Worm (Caenorhabditis elegans) whole organism, L4 larva: ENCODE results near the gene klo-1.

Source experiments
- cey-2 ChIP-seq: sonication (generic microtip); optimal IDR thresholded peaks from 3 replicates; lab custom pipeline; 2017; ENCODE audit warnings: missing genetic modification characterization, mild to moderate bottlenecking, missing compliant biosample characterization, antibody characterized with exemption, borderline replicate concordance; ENCODE audit not compliant: insufficient read depth
- gei-8 ChIP-seq: fragments of 200-800 bp; sonication (Bioruptor generic); optimal IDR thresholded peaks from 2 replicates; lab custom pipeline; 2018; ENCODE audit warnings: mild to moderate bottlenecking, missing genetic modification characterization, missing compliant biosample characterization
- lin-38 ChIP-seq: fragments of 200-800 bp; sonication (Bioruptor generic); IDR thresholded peaks from 2 replicates; pipeline ENCODE4 v1.3.6; 2022; ENCODE audit warnings: missing genetic modification reagents, missing genetic modification characterization, missing compliant biosample characterization
- lsy-2 ChIP-seq, 2 experiments: fragments of 150-350 bp in 1 of 2; sonication (generic microtip) in 1 of 2; optimal IDR thresholded peaks; 2 replicates each; lab custom pipeline; 2014 to 2017; ENCODE audit warnings: missing biosample characterization in 2 of 2, missing genetic modification characterization in 2 of 2
- nhr-237 ChIP-seq: sonication (generic microtip); optimal IDR thresholded peaks from 2 replicates; lab custom pipeline; 2017; ENCODE audit warnings: missing biosample characterization, missing genetic modification characterization
- pha-4 ChIP-seq, 2 experiments: fragments of 150-350 bp in 1 of 2; fragments of 200-800 bp in 1 of 2; sonication (Bioruptor generic) in 1 of 2; IDR thresholded peaks in 1 of 2; optimal IDR thresholded peaks in 1 of 2; 2 replicates each; pipeline versions ENCODE4 v1.3.6 to Lab custom; 2014 to 2022; ENCODE audit warnings: missing genetic modification characterization in 2 of 2, missing genetic modification reagents in 2 of 2, missing biosample characterization in 1 of 2, missing compliant biosample characterization in 1 of 2
- pqm-1 ChIP-seq: sonication (generic microtip); optimal IDR thresholded peaks from 2 replicates; lab custom pipeline; 2017; ENCODE audit warnings: missing biosample characterization, missing genetic modification characterization
- sdz-12 ChIP-seq: fragments of 200-800 bp; sonication (Bioruptor generic); optimal IDR thresholded peaks from 2 replicates; lab custom pipeline; 2018; ENCODE audit warnings: mild to moderate bottlenecking, missing genetic modification characterization, missing compliant biosample characterization
- skn-1 ChIP-seq: fragments of 150-350 bp; optimal IDR thresholded peaks from 2 replicates; lab custom pipeline; 2014; ENCODE audit warnings: missing biosample characterization, missing genetic modification characterization
- unc-62 ChIP-seq, 3 experiments: fragments of 150-350 bp in 1 of 3; sonication (generic microtip); optimal IDR thresholded peaks in 2 of 3; peaks in 1 of 3; 1 replicate in 1 of 3; 2 replicates in 2 of 3; lab custom pipeline; 2014 to 2017; ENCODE audit warnings: missing biosample characterization in 3 of 3, missing genetic modification characterization in 3 of 3, missing genetic modification reagents in 3 of 3, missing genotype in 1 of 3
- zip-11 ChIP-seq: fragments of 200-800 bp; sonication (Bioruptor generic); IDR thresholded peaks from 2 replicates; pipeline ENCODE4 v1.3.6; 2022; ENCODE audit warnings: missing genetic modification characterization, missing compliant biosample characterization

DNA sequence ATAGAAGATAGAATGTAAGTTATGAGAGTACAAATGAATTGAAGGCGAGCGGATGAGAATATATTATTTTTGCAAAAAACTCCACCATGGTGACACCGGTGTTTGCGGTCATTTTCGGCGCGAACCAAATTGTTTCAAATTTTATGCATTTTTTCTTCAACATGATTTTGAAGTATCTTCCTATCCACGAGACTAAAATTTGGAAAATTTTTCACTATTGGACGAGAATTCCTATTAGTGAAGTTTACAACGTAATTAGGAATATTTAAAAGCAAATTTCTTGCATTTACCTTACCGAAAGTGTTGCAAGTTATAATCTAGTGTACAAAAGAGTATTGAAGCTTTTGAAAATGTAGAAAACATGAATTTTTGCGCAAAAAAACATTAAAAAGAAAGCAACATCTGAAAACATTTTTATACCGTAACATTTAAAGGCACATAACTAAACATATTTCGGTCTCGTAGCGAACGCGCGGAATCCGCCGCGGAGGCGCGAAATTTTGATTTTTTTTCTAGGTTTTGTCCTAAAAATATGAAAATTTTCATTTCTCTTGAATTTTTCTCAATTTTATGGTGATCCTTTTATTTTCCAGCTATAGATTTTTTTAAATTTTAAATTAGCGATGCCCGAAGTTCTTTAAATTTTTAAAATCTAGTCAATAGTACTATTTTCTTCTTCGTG is 48.5 kb upstream of the klo-1 start, which contains the start of gene sgo-1:
- TF ChIP-seq nhr-237 (tag; lab: Kevin White, UChicago) (no peak), zip-11 (no peak), skn-1 (tag; lab: Kevin White, UChicago) (no peak), gei-8 (GFP tag; lab: Kevin White, UChicago) (no peak), lsy-2 (tag; optimal IDR thresholded peaks at IDR 0.05; lab: Kevin White, UChicago) (no peak), lin-38 (peak; percentile 85), cey-2 (no peak), pha-4 (GFP tag; IDR thresholded peaks at IDR 0.05; lab: Robert Waterston, UW) (no peak), pha-4 (tag; optimal IDR thresholded peaks at IDR 0.05; lab: Kevin White, UChicago) (no peak), unc-62 (GFP tag; optimal IDR thresholded peaks at IDR 0.05 in 1 of 2; lab: Kevin White, UChicago) (no peak), unc-62 (tag; optimal IDR thresholded peaks at IDR 0.05; lab: Kevin White, UChicago) (no peak), pqm-1 (tag; lab: Kevin White, UChicago) (no peak), sdz-12 (no peak)
